Worm (Caenorhabditis elegans) whole organism, young adult: ENCODE measurements around the gene ppm-1.A.

Source experiments
- B0019.2 ChIP-seq: fragments of 200-800 bp; sonication (Bioruptor generic); conservative IDR thresholded peaks from 2 replicates; pipeline ENCODE4 v1.3.6; 2022; ENCODE audit warnings: missing genetic modification reagents, missing genetic modification characterization, missing compliant biosample characterization
- B0261.1 ChIP-seq: sonication (generic microtip); optimal IDR thresholded peaks from 2 replicates; lab custom pipeline; 2016; ENCODE audit warnings: mild to moderate bottlenecking, missing genetic modification characterization, moderate library complexity, missing compliant biosample characterization
- B0336.3 ChIP-seq: fragments of 200-800 bp; sonication (Bioruptor generic); IDR thresholded peaks from 2 replicates; pipeline ENCODE4 v1.3.6; 2022; ENCODE audit warnings: missing genetic modification characterization, missing compliant biosample characterization
- F23B12.7 ChIP-seq: sonication (generic microtip); optimal IDR thresholded peaks from 2 replicates; lab custom pipeline; 2017; ENCODE audit warnings: missing genetic modification characterization, mild to moderate bottlenecking, missing compliant biosample characterization, antibody characterized with exemption, moderate library complexity; ENCODE audit not compliant: insufficient read depth
- F33H1.4 ChIP-seq: fragments of 200-800 bp; sonication (Bioruptor generic); IDR thresholded peaks from 2 replicates; pipeline ENCODE4 v1.3.6; 2022; ENCODE audit warnings: missing genetic modification reagents, missing genetic modification characterization, missing compliant biosample characterization
- F37B4.10 ChIP-seq: fragments of 200-800 bp; sonication (Bioruptor generic); IDR thresholded peaks from 2 replicates; pipeline ENCODE4 v1.3.6; 2022; ENCODE audit warnings: missing genetic modification characterization, missing compliant biosample characterization
- F39B2.1 ChIP-seq: fragments of 200-800 bp; sonication (Bioruptor generic); IDR thresholded peaks from 2 replicates; pipeline ENCODE4 v1.3.6; 2022; ENCODE audit warnings: missing genetic modification reagents, missing genetic modification characterization, missing compliant biosample characterization
- F49E8.2 ChIP-seq: sonication (generic microtip); optimal IDR thresholded peaks from 3 replicates; lab custom pipeline; 2017; ENCODE audit warnings: missing genetic modification characterization, mild to moderate bottlenecking, missing compliant biosample characterization, antibody characterized with exemption, moderate library complexity; ENCODE audit not compliant: insufficient read depth
- F55B11.4 ChIP-seq: sonication (generic microtip); optimal IDR thresholded peaks from 2 replicates; lab custom pipeline; 2016; ENCODE audit warnings: missing compliant biosample characterization, missing genetic modification characterization, borderline replicate concordance; ENCODE audit not compliant: insufficient read depth
- K12H6.12 ChIP-seq: fragments of 200-800 bp; sonication (Bioruptor generic); optimal IDR thresholded peaks from 2 replicates; lab custom pipeline; 2018; ENCODE audit warnings: mild to moderate bottlenecking, missing genetic modification characterization, missing compliant biosample characterization
- T07F8.4 ChIP-seq: sonication (generic microtip); optimal IDR thresholded peaks from 2 replicates; lab custom pipeline; 2016; ENCODE audit warnings: mild to moderate bottlenecking, missing genetic modification characterization, moderate library complexity, missing compliant biosample characterization
- Y79H2A.3 ChIP-seq: fragments of 200-800 bp; sonication (Bioruptor generic); conservative IDR thresholded peaks from 2 replicates; pipeline ENCODE4 v1.3.6; 2022; ENCODE audit warnings: missing genetic modification reagents, missing genetic modification characterization, missing compliant biosample characterization
- atf-7 ChIP-seq: sonication (generic microtip); optimal IDR thresholded peaks from 2 replicates; lab custom pipeline; 2017; ENCODE audit warnings: mild to moderate bottlenecking, missing genetic modification characterization, missing compliant biosample characterization
- athp-1 ChIP-seq: sonication (generic microtip); optimal IDR thresholded peaks from 2 replicates; lab custom pipeline; 2017; ENCODE audit warnings: mild to moderate bottlenecking, missing genetic modification characterization, missing compliant biosample characterization
- attf-6 ChIP-seq: fragments of 200-800 bp; sonication (Bioruptor generic); IDR thresholded peaks from 2 replicates; pipeline ENCODE4 v1.3.6; 2022; ENCODE audit warnings: missing genetic modification reagents, missing genetic modification characterization, missing compliant biosample characterization
- cebp-1 ChIP-seq, 2 experiments: fragments of 200-800 bp in 1 of 2; sonication (Bioruptor generic) in 1 of 2; sonication (generic microtip) in 1 of 2; IDR thresholded peaks in 1 of 2; optimal IDR thresholded peaks in 1 of 2; 2 replicates each; pipeline versions ENCODE4 v1.3.6 to Lab custom; 2017 to 2022; ENCODE audit warnings: missing compliant biosample characterization in 2 of 2, missing genetic modification characterization in 2 of 2, mild to moderate bottlenecking in 1 of 2, missing genetic modification reagents in 1 of 2, moderate library complexity in 1 of 2
- ceh-100 ChIP-seq: fragments of 200-800 bp; sonication (Bioruptor generic); IDR thresholded peaks from 2 replicates; pipeline ENCODE4 v1.3.6; 2022; ENCODE audit warnings: missing genetic modification reagents, missing genetic modification characterization, missing compliant biosample characterization
- ceh-40 ChIP-seq: fragments of 200-800 bp; sonication (Bioruptor generic); IDR thresholded peaks from 2 replicates; pipeline ENCODE4 v1.3.6; 2022; ENCODE audit warnings: missing genetic modification characterization, missing compliant biosample characterization
- die-1 ChIP-seq: sonication (generic microtip); optimal IDR thresholded peaks from 2 replicates; lab custom pipeline; 2016; ENCODE audit warnings: missing genotype, mild to moderate bottlenecking, missing genetic modification characterization, missing compliant biosample characterization
- dpl-1 ChIP-seq: fragments of 150-350 bp; optimal IDR thresholded peaks from 2 replicates; lab custom pipeline; 2014; ENCODE audit warnings: missing biosample characterization, missing genetic modification reagents, missing genetic modification characterization
- egl-44 ChIP-seq: fragments of 200-800 bp; sonication (Bioruptor generic); IDR thresholded peaks from 2 replicates; pipeline ENCODE4 v1.3.6; 2022; ENCODE audit warnings: missing genetic modification reagents, missing genetic modification characterization, missing compliant biosample characterization
- ets-4 ChIP-seq: fragments of 200-800 bp; sonication (Bioruptor generic); optimal IDR thresholded peaks from 2 replicates; lab custom pipeline; 2018; ENCODE audit warnings: mild to moderate bottlenecking, missing genetic modification characterization, missing compliant biosample characterization
- hlh-12 ChIP-seq: sonication (generic microtip); optimal IDR thresholded peaks from 2 replicates; lab custom pipeline; 2016; ENCODE audit warnings: missing genetic modification characterization, missing compliant biosample characterization
- hmg-1.2 ChIP-seq: fragments of 200-800 bp; sonication (Bioruptor generic); IDR thresholded peaks from 2 replicates; pipeline ENCODE4 v1.3.6; 2022; ENCODE audit warnings: missing genetic modification reagents, missing genetic modification characterization, missing compliant biosample characterization
- hrde-1 ChIP-seq: sonication (generic microtip); optimal IDR thresholded peaks from 2 replicates; lab custom pipeline; 2016; ENCODE audit warnings: missing genetic modification characterization, mild to moderate bottlenecking, missing compliant biosample characterization, moderate library complexity, missing genotype, missing genetic modification reagents, borderline replicate concordance
- let-607 ChIP-seq, 2 experiments: fragments of 200-800 bp in 1 of 2; sonication (Bioruptor generic) in 1 of 2; sonication (generic microtip) in 1 of 2; optimal IDR thresholded peaks; 2 replicates each; lab custom pipeline; 2016 to 2018; ENCODE audit warnings: mild to moderate bottlenecking in 2 of 2, missing compliant biosample characterization in 2 of 2, missing genetic modification characterization in 2 of 2, moderate library complexity in 2 of 2, missing genotype in 1 of 2
- lin-26 ChIP-seq: fragments of 200-800 bp; sonication (Bioruptor generic); IDR thresholded peaks from 2 replicates; pipeline ENCODE4 v1.3.6; 2022; ENCODE audit warnings: missing genetic modification reagents, missing genetic modification characterization, missing compliant biosample characterization
- lin-54 ChIP-seq: fragments of 200-800 bp; sonication (Bioruptor generic); optimal IDR thresholded peaks from 2 replicates; lab custom pipeline; 2018; ENCODE audit warnings: mild to moderate bottlenecking, missing genetic modification characterization, missing compliant biosample characterization
- lsy-27 ChIP-seq: sonication (generic microtip); optimal IDR thresholded peaks from 2 replicates; lab custom pipeline; 2017; ENCODE audit warnings: missing genetic modification characterization, mild to moderate bottlenecking, missing compliant biosample characterization, antibody characterized with exemption, missing genotype, borderline replicate concordance; ENCODE audit not compliant: insufficient read depth
- madf-8 ChIP-seq: fragments of 200-800 bp; sonication (Bioruptor generic); conservative IDR thresholded peaks from 2 replicates; pipeline ENCODE4 v1.3.6; 2022; ENCODE audit warnings: missing genetic modification reagents, missing genetic modification characterization, missing compliant biosample characterization
- mel-28 ChIP-seq: sonication (generic microtip); optimal IDR thresholded peaks from 2 replicates; lab custom pipeline; 2016; ENCODE audit warnings: borderline replicate concordance, mild to moderate bottlenecking, missing genetic modification characterization, missing compliant biosample characterization
- nfyb-1 ChIP-seq: fragments of 200-800 bp; sonication (Bioruptor generic); IDR thresholded peaks from 2 replicates; pipeline ENCODE4 v1.3.6; 2022; ENCODE audit warnings: missing genetic modification reagents, missing genetic modification characterization, missing compliant biosample characterization
- nhr-120 ChIP-seq: fragments of 200-800 bp; sonication (Bioruptor generic); IDR thresholded peaks from 2 replicates; pipeline ENCODE4 v1.3.6; 2022; ENCODE audit warnings: missing genetic modification characterization, missing compliant biosample characterization
- rcor-1 ChIP-seq: fragments of 200-800 bp; sonication (Bioruptor generic); IDR thresholded peaks from 2 replicates; pipeline ENCODE4 v1.3.6; 2022; ENCODE audit warnings: missing genetic modification reagents, missing genetic modification characterization, missing compliant biosample characterization
- repo-1 ChIP-seq: sonication (generic microtip); optimal IDR thresholded peaks from 2 replicates; lab custom pipeline; 2017; ENCODE audit warnings: mild to moderate bottlenecking, missing genetic modification characterization, missing compliant biosample characterization
- sdz-38 ChIP-seq: sonication (generic microtip); optimal IDR thresholded peaks from 2 replicates; lab custom pipeline; 2016; ENCODE audit warnings: missing genotype, missing genetic modification characterization, missing compliant biosample characterization
- snpc-1.1 ChIP-seq: sonication (generic microtip); optimal IDR thresholded peaks from 2 replicates; lab custom pipeline; 2017; ENCODE audit warnings: missing genetic modification characterization, mild to moderate bottlenecking, missing compliant biosample characterization, antibody characterized with exemption, moderate library complexity, missing genotype, missing genetic modification reagents; ENCODE audit not compliant: insufficient read depth
- unc-130 ChIP-seq: sonication (generic microtip); optimal IDR thresholded peaks from 2 replicates; lab custom pipeline; 2016; ENCODE audit warnings: missing genetic modification reagents, missing genetic modification characterization, missing compliant biosample characterization
- ztf-22 ChIP-seq: fragments of 200-800 bp; sonication (Bioruptor generic); optimal IDR thresholded peaks from 2 replicates; lab custom pipeline; 2018; ENCODE audit warnings: mild to moderate bottlenecking, missing genetic modification characterization, moderate library complexity, missing compliant biosample characterization

The ppm-1.A gene

DNA sequence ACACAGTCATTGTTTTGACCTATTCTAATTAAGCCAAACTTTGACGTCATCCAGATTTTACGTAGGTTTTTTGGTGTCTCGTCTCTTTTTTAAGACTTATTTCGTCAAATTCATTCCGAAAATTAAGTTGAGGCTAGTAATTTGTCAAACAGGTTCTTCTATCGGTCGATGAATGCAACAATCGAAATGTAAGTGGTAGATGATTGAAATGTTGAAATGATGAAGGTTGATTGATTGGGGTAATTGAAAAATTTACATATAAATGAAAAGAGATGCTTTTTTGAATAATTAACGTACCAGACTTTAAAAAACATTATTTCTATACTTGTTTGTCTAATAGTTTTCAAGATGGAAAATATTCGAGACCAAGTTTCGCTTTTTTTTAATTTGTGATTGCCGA is 20.2 kb upstream of the ppm-1.A start:
- TF ChIP-seq attf-6: no peak
- no peak for TF ChIP-seq rcor-1
- no peak for TF ChIP-seq lin-54 (GFP tag; lab: Kevin White, UChicago)
- TF ChIP-seq dpl-1 (GFP tag; lab: Kevin White, UChicago): no peak
- TF ChIP-seq F33H1.4 (GFP tag; lab: Robert Waterston, UW): no peak
- no peak for TF ChIP-seq nfyb-1 (GFP tag; lab: Robert Waterston, UW)
- no peak for TF ChIP-seq let-607 (tag; optimal IDR thresholded peaks at IDR 0.05; lab: Kevin White, UChicago)
- no peak for TF ChIP-seq hlh-12 (tag; lab: Kevin White, UChicago)
- TF ChIP-seq lin-26 (GFP tag; lab: Robert Waterston, UW): no peak
- TF ChIP-seq F55B11.4 (tag; lab: Kevin White, UChicago): no peak
- no peak for TF ChIP-seq athp-1 (tag; lab: Kevin White, UChicago)

- TF ChIP-seq unc-130 (GFP tag; lab: Kevin White, UChicago) (no peak), die-1 (tag; lab: Kevin White, UChicago) (no peak), B0019.2 (GFP tag; lab: Robert Waterston, UW) (no peak), let-607 (tag; optimal IDR thresholded peaks at IDR 0.05; lab: Kevin White, UChicago) (no peak), repo-1 (tag; lab: Kevin White, UChicago) (no peak), hrde-1 (no peak), ztf-22 (GFP tag; lab: Kevin White, UChicago) (no peak), mel-28 (tag; lab: Kevin White, UChicago) (no peak), B0261.1 (tag; lab: Kevin White, UChicago) (no peak), Y79H2A.3 (no peak), madf-8 (no peak), snpc-1.1 (tag; lab: Kevin White, UChicago) (no peak), nhr-120 (GFP tag; lab: Robert Waterston, UW) (no peak), ets-4 (GFP tag; lab: Kevin White, UChicago) (no peak), atf-7 (tag; lab: Kevin White, UChicago) (no peak), ceh-100 (GFP tag; lab: Robert Waterston, UW) (no peak)
Measured at ce11 chrV:10555239-10555638, 19.1 kb upstream of the ppm-1.A start, which contains the start of gene F32G8.3. Gene F32G8.3 (minus strand): TSS chrV:10555339.

- TF ChIP-seq F23B12.7 (tag; lab: Kevin White, UChicago): no peak
Measured at ce11 chrV:10549717-10550116, 13.5 kb upstream of the ppm-1.A start, which contains the start of gene F32G8.2. Gene F32G8.2 (plus strand): TSS chrV:10550017.

DNA sequence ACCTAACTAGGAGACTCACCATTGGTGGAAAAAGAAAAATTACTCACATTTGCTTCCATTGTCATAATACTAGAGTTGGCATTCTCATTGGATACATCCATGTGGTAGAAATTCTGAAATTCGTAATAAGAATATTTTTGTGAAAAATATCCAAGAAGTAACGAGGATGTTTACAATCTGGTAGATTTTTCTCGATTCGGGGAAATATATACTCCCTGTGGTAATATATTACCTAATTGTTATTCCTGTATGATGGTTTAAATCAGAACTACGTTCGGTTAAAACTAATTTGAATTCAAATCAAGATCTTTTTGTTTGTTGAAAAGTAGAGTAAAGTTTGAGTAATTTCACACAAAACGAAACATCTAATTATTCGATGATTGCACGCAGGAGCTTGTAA is 12.8 kb upstream of the ppm-1.A start, which contains the start of gene srd-34:
Gene srd-34 (minus strand): TSS at position 101 of the 400 bp plus-strand sequence.
- no peak for TF ChIP-seq F37B4.10 (GFP tag; lab: Robert Waterston, UW)
- TF ChIP-seq cebp-1 (GFP tag; IDR thresholded peaks at IDR 0.05; lab: Robert Waterston, UW): no peak
- no peak for TF ChIP-seq cebp-1 (tag; optimal IDR thresholded peaks at IDR 0.05; lab: Kevin White, UChicago)
- TF ChIP-seq hmg-1.2 (GFP tag; lab: Robert Waterston, UW): no peak
- no peak for TF ChIP-seq B0336.3 (GFP tag; lab: Robert Waterston, UW)
- TF ChIP-seq hlh-12 (tag; lab: Kevin White, UChicago): no peak
- no peak for TF ChIP-seq F39B2.1 (GFP tag; lab: Robert Waterston, UW)
- TF ChIP-seq lsy-27 (tag; lab: Kevin White, UChicago): no peak
- TF ChIP-seq madf-8: no peak
- TF ChIP-seq sdz-38 (tag; lab: Kevin White, UChicago): no peak
- no peak for TF ChIP-seq K12H6.12 (tag; lab: Kevin White, UChicago)
- TF ChIP-seq T07F8.4 (tag; lab: Kevin White, UChicago): no peak
- TF ChIP-seq egl-44 (GFP tag; lab: Robert Waterston, UW): no peak
- TF ChIP-seq F49E8.2: no peak
- no peak for TF ChIP-seq ceh-40 (GFP tag; lab: Robert Waterston, UW)
